Worm (Caenorhabditis elegans): ENCODE results near the gene zfp-1.

zfp-1 gene

ce11 chrIII:8805815-8806214, 14.5 kb downstream of the zfp-1 start:
- TF ChIP-seq nhr-85 (tag) (peak; percentile 71), aly-2 (tag; optimal IDR thresholded peaks at IDR 0.05) (peak; percentile 3), zag-1 (tag; optimal IDR thresholded peaks at IDR 0.05) (no peak), isw-1 (GFP tag; IDR thresholded peaks at IDR 0.05) (no peak), nhr-47 (tag; optimal IDR thresholded peaks at IDR 0.05) (no peak), alr-1 (tag; optimal IDR thresholded peaks at IDR 0.05; ENCODE audit: borderline replicate concordance) (no peak), lin-35 (GFP tag; optimal IDR thresholded peaks at IDR 0.05) (no peak)

ce11 chrIII:8807246-8807645, 15.9 kb downstream of the zfp-1 start, which contains the start of gene F54F2.7:
Gene F54F2.7 (minus strand): TSS chrIII:8807346.
- TF ChIP-seq unc-130 (tag; optimal IDR thresholded peaks at IDR 0.05) (no peak), fos-1 (tag; optimal IDR thresholded peaks at IDR 0.05) (no peak), irx-1 (tag; optimal IDR thresholded peaks at IDR 0.05) (no peak), ceh-90 (tag; optimal IDR thresholded peaks at IDR 0.05) (no peak), isw-1 (GFP tag; IDR thresholded peaks at IDR 0.05) (no peak), pax-3 (tag; optimal IDR thresholded peaks at IDR 0.05) (no peak), ceh-88 (GFP tag; IDR thresholded peaks at IDR 0.05) (no peak), alr-1 (tag; optimal IDR thresholded peaks at IDR 0.05; ENCODE audit: borderline replicate concordance) (no peak), nhr-77 (tag; optimal IDR thresholded peaks at IDR 0.05) (no peak), nhr-28 (tag; optimal IDR thresholded peaks at IDR 0.05) (no peak), elt-2 (tag; optimal IDR thresholded peaks at IDR 0.05) (no peak), dsc-1 (tag; optimal IDR thresholded peaks at IDR 0.05) (no peak), fkh-4 (tag; optimal IDR thresholded peaks at IDR 0.05; ENCODE audit: borderline replicate concordance) (no peak), ets-5 (GFP tag; IDR thresholded peaks at IDR 0.05) (no peak), ceh-82 (tag; optimal IDR thresholded peaks at IDR 0.05) (no peak)

- TF ChIP-seq sox-4 (tag; optimal IDR thresholded peaks at IDR 0.05) (no peak), Y116A8C.19 (tag; optimal IDR thresholded peaks at IDR 0.05; ENCODE audit: borderline replicate concordance) (no peak), nhr-47 (tag; optimal IDR thresholded peaks at IDR 0.05) (peak; percentile 54), elt-3 (tag; optimal IDR thresholded peaks at IDR 0.05) (peak in 1 of 6 experiments; percentile 45), C16A3.4 (tag; optimal IDR thresholded peaks at IDR 0.05) (peak; percentile 60), nhr-77 (tag; optimal IDR thresholded peaks at IDR 0.05) (no peak), nhr-20 (tag; optimal IDR thresholded peaks at IDR 0.05) (peak; percentile 68), blmp-1 (tag; optimal IDR thresholded peaks at IDR 0.05) (peak; percentile 54), mdl-1 (tag; optimal IDR thresholded peaks at IDR 0.05) (peak in 1 of 2 experiments; percentile 38), rnt-1 (tag; optimal IDR thresholded peaks at IDR 0.05) (peak; percentile 57), tbx-2 (tag; optimal IDR thresholded peaks at IDR 0.05) (peak; percentile 49), mep-1 (tag; optimal IDR thresholded peaks at IDR 0.05) (peak; percentile 66), nhr-19 (GFP tag; conservative IDR thresholded peaks at IDR 0.05) (peak; percentile 41), nhr-85 (tag) (peak; percentile 38), lin-14 (GFP tag; optimal IDR thresholded peaks at IDR 0.05) (peak; percentile 32), dpl-1 (GFP tag; optimal IDR thresholded peaks at IDR 0.05) (peak; percentile 90 to 94 (median 93)), lin-35 (GFP tag; optimal IDR thresholded peaks at IDR 0.05) (peak; percentile 94 to 98), snpc-4 (tag; optimal IDR thresholded peaks at IDR 0.05) (peak; percentile 22), ces-1 (GFP tag; optimal IDR thresholded peaks at IDR 0.05) (no peak), swsn-7 (tag; optimal IDR thresholded peaks at IDR 0.05) (peak; percentile 39), nhr-90 (tag; optimal IDR thresholded peaks at IDR 0.05; ENCODE audit: poor library complexity) (peak; percentile 47), nhr-71 (tag; optimal IDR thresholded peaks at IDR 0.05) (peak; percentile 58), F16B12.6 (tag; optimal IDR thresholded peaks at IDR 0.05) (peak; percentile 44), efl-1 (optimal IDR thresholded peaks at IDR 0.05) (peak; percentile 90 to 95), efl-1 (GFP tag; optimal IDR thresholded peaks at IDR 0.05 in 1 of 2) (peak; percentile 95 to 100), unc-62 (GFP tag; optimal IDR thresholded peaks at IDR 0.05) (no peak), snu-23 (GFP tag; optimal IDR thresholded peaks at IDR 0.05) (peak; percentile 59), alr-1 (tag; optimal IDR thresholded peaks at IDR 0.05; ENCODE audit: borderline replicate concordance) (no peak), ceh-82 (tag; optimal IDR thresholded peaks at IDR 0.05) (peak in 2 of 3 experiments; percentile 36 to 67), xbp-1 (tag; optimal IDR thresholded peaks at IDR 0.05) (peak; percentile 38), hpl-2 (GFP tag; optimal IDR thresholded peaks at IDR 0.05) (no peak), unc-130 (tag; optimal IDR thresholded peaks at IDR 0.05) (peak; percentile 21), isw-1 (GFP tag; IDR thresholded peaks at IDR 0.05) (0 out of 2 replicates have a peak, but pooled peaks have one; percentile 8), lin-39 (tag; optimal IDR thresholded peaks at IDR 0.05) (peak; percentile 11), grh-1 (GFP tag; IDR thresholded peaks at IDR 0.05) (no peak)
These were observed 18.1 kb downstream of the zfp-1 start, which contains the start of gene prx-19 for ce11 chrIII:8809245-8809971. Gene prx-19 (minus strand): TSS chrIII:8809295.
